Worm (Caenorhabditis elegans) whole organism, L2 larva: Measurements from ENCODE around the gene B0228.8.

Experiments used
- C34F6.9 ChIP-seq: fragments of 150-350 bp; optimal IDR thresholded peaks from 2 replicates; lab custom pipeline; 2014; ENCODE audit warnings: missing biosample characterization, missing genetic modification characterization
- F13H6.1 ChIP-seq: sonication (generic microtip); optimal IDR thresholded peaks from 2 replicates; lab custom pipeline; 2016; ENCODE audit warnings: missing genetic modification characterization, missing compliant biosample characterization
- Y55F3AM.14 ChIP-seq: fragments of 200-800 bp; sonication (Bioruptor generic); optimal IDR thresholded peaks from 2 replicates; lab custom pipeline; 2018; ENCODE audit warnings: mild to moderate bottlenecking, missing genetic modification characterization, missing compliant biosample characterization
- ZK546.5 ChIP-seq: sonication (generic microtip); optimal IDR thresholded peaks from 2 replicates; lab custom pipeline; 2017; ENCODE audit warnings: missing biosample characterization, missing genetic modification characterization
- alr-1 ChIP-seq: fragments of 150-350 bp; optimal IDR thresholded peaks from 2 replicates; lab custom pipeline; 2014; ENCODE audit warnings: missing biosample characterization, missing genetic modification characterization
- aly-2 ChIP-seq: fragments of 150-350 bp; optimal IDR thresholded peaks from 2 replicates; lab custom pipeline; 2014; ENCODE audit warnings: missing biosample characterization, missing genetic modification characterization
- ama-1 ChIP-seq: fragments of 150-350 bp; optimal IDR thresholded peaks from 2 replicates; lab custom pipeline; 2018; ENCODE audit warnings: inconsistent platforms
- blmp-1 ChIP-seq: sonication (generic microtip); optimal IDR thresholded peaks from 2 replicates; lab custom pipeline; 2017; ENCODE audit warnings: missing genetic modification characterization, mild to moderate bottlenecking, missing compliant biosample characterization, antibody characterized with exemption, moderate library complexity; ENCODE audit not compliant: insufficient read depth
- ceh-16 ChIP-seq: fragments of 150-350 bp; optimal IDR thresholded peaks from 2 replicates; lab custom pipeline; 2014; ENCODE audit warnings: missing biosample characterization, missing genetic modification characterization
- ceh-82 ChIP-seq: fragments of 150-350 bp; optimal IDR thresholded peaks from 2 replicates; lab custom pipeline; 2014; ENCODE audit warnings: missing biosample characterization, missing genetic modification characterization
- crh-2 ChIP-seq: sonication (generic microtip); optimal IDR thresholded peaks from 2 replicates; lab custom pipeline; 2017; ENCODE audit warnings: missing biosample characterization, missing genetic modification characterization
- egl-27 ChIP-seq: sonication (generic microtip); optimal IDR thresholded peaks from 3 replicates; lab custom pipeline; 2017; ENCODE audit warnings: missing biosample characterization, missing genetic modification reagents, missing genetic modification characterization
- elt-3 ChIP-seq: sonication (generic microtip); optimal IDR thresholded peaks from 2 replicates; lab custom pipeline; 2017; ENCODE audit warnings: missing biosample characterization, missing genetic modification characterization
- fos-1 ChIP-seq: fragments of 150-350 bp; optimal IDR thresholded peaks from 2 replicates; lab custom pipeline; 2014; ENCODE audit warnings: missing biosample characterization, missing genetic modification characterization
- gmeb-1 ChIP-seq: fragments of 150-350 bp; optimal IDR thresholded peaks from 2 replicates; lab custom pipeline; 2014; ENCODE audit warnings: missing biosample characterization, missing genetic modification characterization
- lin-11 ChIP-seq: fragments of 150-350 bp; sonication (generic microtip); optimal IDR thresholded peaks from 2 replicates; lab custom pipeline; 2014; ENCODE audit warnings: missing biosample characterization, missing genetic modification characterization, inconsistent platforms, mixed read lengths
- lin-13 ChIP-seq: fragments of 150-350 bp; optimal IDR thresholded peaks from 2 replicates; lab custom pipeline; 2014; ENCODE audit warnings: missing biosample characterization, missing genetic modification reagents, missing genetic modification characterization
- lsy-2 ChIP-seq, 2 experiments: fragments of 150-350 bp in 1 of 2; sonication (generic microtip) in 1 of 2; optimal IDR thresholded peaks; 2 replicates each; lab custom pipeline; 2014 to 2017; ENCODE audit warnings: missing biosample characterization in 2 of 2, missing genetic modification characterization in 2 of 2
- mab-5 ChIP-seq: fragments of 150-350 bp; optimal IDR thresholded peaks from 2 replicates; lab custom pipeline; 2014; ENCODE audit warnings: missing biosample characterization, missing genetic modification characterization
- mbf-1 ChIP-seq: sonication (generic microtip); optimal IDR thresholded peaks from 2 replicates; lab custom pipeline; 2017; ENCODE audit warnings: missing biosample characterization, missing genetic modification characterization
- nhr-10 ChIP-seq: sonication (generic microtip); optimal IDR thresholded peaks from 2 replicates; lab custom pipeline; 2017; ENCODE audit warnings: missing biosample characterization, missing genetic modification characterization
- nhr-12 ChIP-seq: fragments of 150-350 bp; optimal IDR thresholded peaks from 2 replicates; lab custom pipeline; 2014; ENCODE audit warnings: missing biosample characterization, missing genetic modification characterization
- nhr-129 ChIP-seq: fragments of 150-350 bp; optimal IDR thresholded peaks from 2 replicates; lab custom pipeline; 2014; ENCODE audit warnings: missing biosample characterization, missing genetic modification characterization
- nhr-21 ChIP-seq: fragments of 150-350 bp; optimal IDR thresholded peaks from 2 replicates; lab custom pipeline; 2014; ENCODE audit warnings: missing biosample characterization, missing genetic modification characterization
- nhr-237 ChIP-seq: fragments of 150-350 bp; optimal IDR thresholded peaks from 2 replicates; lab custom pipeline; 2014; ENCODE audit warnings: missing biosample characterization, missing genetic modification characterization
- nhr-6 ChIP-seq: fragments of 150-350 bp; optimal IDR thresholded peaks from 2 replicates; lab custom pipeline; 2014; ENCODE audit warnings: missing biosample characterization, missing genetic modification characterization
- nhr-77 ChIP-seq: fragments of 150-350 bp; optimal IDR thresholded peaks from 2 replicates; lab custom pipeline; 2014; ENCODE audit warnings: missing biosample characterization, missing genetic modification characterization
- skn-1 ChIP-seq: sonication (generic microtip); optimal IDR thresholded peaks from 2 replicates; lab custom pipeline; 2017; ENCODE audit warnings: missing biosample characterization, missing genetic modification characterization
- sma-3 ChIP-seq: sonication (generic microtip); optimal IDR thresholded peaks from 2 replicates; lab custom pipeline; 2016; ENCODE audit warnings: missing genetic modification reagents, missing genetic modification characterization, missing compliant biosample characterization
- sma-9 ChIP-seq, 2 experiments: fragments of 150-350 bp in 1 of 2; sonication (generic microtip) in 1 of 2; optimal IDR thresholded peaks; 2 replicates each; lab custom pipeline; 2014 to 2016; ENCODE audit warnings: missing genetic modification characterization in 2 of 2, mild to moderate bottlenecking in 1 of 2, missing biosample characterization in 1 of 2, missing compliant biosample characterization in 1 of 2, missing genetic modification reagents in 1 of 2, moderate library complexity in 1 of 2
- unc-39 ChIP-seq: fragments of 150-350 bp; optimal IDR thresholded peaks from 2 replicates; lab custom pipeline; 2014; ENCODE audit warnings: missing biosample characterization, missing genetic modification characterization
- unc-55 ChIP-seq: fragments of 150-350 bp; sonication (generic microtip); optimal IDR thresholded peaks from 3 replicates; lab custom pipeline; 2014; ENCODE audit warnings: missing biosample characterization, missing genetic modification reagents, missing genetic modification characterization
- unc-62 ChIP-seq: fragments of 150-350 bp; optimal IDR thresholded peaks from 2 replicates; lab custom pipeline; 2014; ENCODE audit warnings: missing biosample characterization, missing genetic modification reagents, missing genetic modification characterization
- ztf-1 ChIP-seq: fragments of 200-800 bp; sonication (Bioruptor generic); conservative IDR thresholded peaks from 2 replicates; pipeline ENCODE4 v1.3.6; 2022; ENCODE audit warnings: missing genetic modification characterization, missing compliant biosample characterization
- ztf-4 ChIP-seq: fragments of 150-350 bp; optimal IDR thresholded peaks from 2 replicates; lab custom pipeline; 2014; ENCODE audit warnings: missing biosample characterization, missing genetic modification characterization

Gene B0228.8

ce11 chrII:7763569-7763968 is 2.2 kb upstream of the B0228.8 start, which contains the start of gene B0228.9:
B0228.9 (minus strand) TSS chrII:7763669.
- TF ChIP-seq crh-2 (tag; lab: Kevin White, UChicago) (no peak), mab-5 (tag; lab: Kevin White, UChicago) (no peak), unc-39 (tag; lab: Kevin White, UChicago) (no peak), unc-62 (GFP tag; lab: Kevin White, UChicago) (no peak), alr-1 (no peak), Y55F3AM.14 (GFP tag; lab: Kevin White, UChicago) (no peak), lin-11 (tag; lab: Kevin White, UChicago) (no peak), blmp-1 (no peak), ZK546.5 (tag; lab: Kevin White, UChicago) (no peak), nhr-10 (tag; lab: Kevin White, UChicago) (no peak), ceh-82 (tag; lab: Kevin White, UChicago) (no peak), elt-3 (tag; lab: Kevin White, UChicago) (no peak)

ce11 chrII:7758397-7759135 is 2.8 kb downstream of the B0228.8 start, which contains the start of gene B0228.7:
B0228.7 (minus strand) TSS chrII:7759023.
- TF ChIP-seq nhr-12 (tag; lab: Kevin White, UChicago) = no peak
- TF ChIP-seq C34F6.9 (tag; lab: Kevin White, UChicago) = peak; percentile 19
- TF ChIP-seq F13H6.1 = no peak
- TF ChIP-seq nhr-129 (tag; lab: Kevin White, UChicago) = peak; percentile 55
- TF ChIP-seq mbf-1 = no peak
- peak; percentile 61 for TF ChIP-seq sma-9 (GFP tag; optimal IDR thresholded peaks at IDR 0.05; lab: Kevin White, UChicago)
- no peak for TF ChIP-seq sma-9 (tag; optimal IDR thresholded peaks at IDR 0.05; lab: Kevin White, UChicago)
- TF ChIP-seq lin-13 (GFP tag; lab: Kevin White, UChicago) = peak; percentile 46
- TF ChIP-seq crh-2 (tag; lab: Kevin White, UChicago) = peak; percentile 50
- peak; percentile 39 for TF ChIP-seq skn-1 (tag; lab: Kevin White, UChicago)
- no peak for TF ChIP-seq aly-2 (tag; lab: Kevin White, UChicago)
- TF ChIP-seq unc-55 (GFP tag; lab: Kevin White, UChicago) = peak; percentile 57
- peak in 1 of 2 experiments; percentile 64 for TF ChIP-seq lsy-2 (tag; optimal IDR thresholded peaks at IDR 0.05; lab: Kevin White, UChicago)
- TF ChIP-seq fos-1 (tag; lab: Kevin White, UChicago) = peak; percentile 37
- TF ChIP-seq unc-39 (tag; lab: Kevin White, UChicago) = no peak

ce11 chrII:7756810-7757209 is 4.5 kb downstream of the B0228.8 start:
- TF ChIP-seq fos-1 (tag; lab: Kevin White, UChicago) (peak; percentile 44), sma-9 (GFP tag; optimal IDR thresholded peaks at IDR 0.05; lab: Kevin White, UChicago) (peak; percentile 75), sma-9 (tag; optimal IDR thresholded peaks at IDR 0.05; lab: Kevin White, UChicago) (no peak), lin-13 (GFP tag; lab: Kevin White, UChicago) (peak; percentile 52), egl-27 (peak; percentile 24), crh-2 (tag; lab: Kevin White, UChicago) (peak; percentile 88), nhr-77 (peak; percentile 7), lsy-2 (tag; optimal IDR thresholded peaks at IDR 0.05; lab: Kevin White, UChicago) (peak in 1 of 2 experiments; percentile 66), F13H6.1 (peak; percentile 4), ceh-16 (tag; lab: Kevin White, UChicago) (no peak), gmeb-1 (tag; lab: Kevin White, UChicago) (peak; percentile 69), ztf-1 (GFP tag; lab: Robert Waterston, UW) (no peak), nhr-129 (tag; lab: Kevin White, UChicago) (peak; percentile 74), ztf-4 (tag; lab: Kevin White, UChicago) (peak; percentile 39), ama-1 (peak; percentile 38), nhr-21 (tag; lab: Kevin White, UChicago) (peak; percentile 85), nhr-237 (tag; lab: Kevin White, UChicago) (no peak), alr-1 (no peak), sma-3 (GFP tag; lab: Kevin White, UChicago) (peak; percentile 81)

ce11 chrII:7755116-7755571 is 6.2 kb downstream of the B0228.8 start, which contains the start of the genes B0228.6 and B0228.1:
B0228.6 (minus strand) TSS chrII:7755166.
B0228.1 (plus strand) TSS chrII:7755343.
- TF ChIP-seq lsy-2 (tag; optimal IDR thresholded peaks at IDR 0.05; lab: Kevin White, UChicago) = peak in 1 of 2 experiments; percentile 38
- TF ChIP-seq C34F6.9 (tag; lab: Kevin White, UChicago) = peak; percentile 76
- TF ChIP-seq nhr-6 (tag; lab: Kevin White, UChicago) = no peak
